Worm (Caenorhabditis elegans) whole organism, L4/young adult: Measurements from ENCODE around the gene rpl-12.

Experiments used
- W03F9.2 ChIP-seq: fragments of 150-350 bp; optimal IDR thresholded peaks from 2 replicates; lab custom pipeline; 2014; ENCODE audit warnings: missing biosample characterization, missing genetic modification characterization
- dao-5 ChIP-seq: sonication (generic microtip); optimal IDR thresholded peaks from 2 replicates; lab custom pipeline; 2016; ENCODE audit warnings: missing genotype, missing genetic modification characterization, moderate library complexity, missing compliant biosample characterization
- him-1 ChIP-seq: sonication (generic microtip); optimal IDR thresholded peaks from 2 replicates; lab custom pipeline; 2016; ENCODE audit warnings: missing genotype, missing genetic modification reagents, missing genetic modification characterization, missing compliant biosample characterization

The rpl-12 gene

ce11 chrIV:13193239-13193638, 47.2 kb downstream of the rpl-12 start, which contains the start of gene F58D2.5:
TSS of gene F58D2.5 (minus strand) at chrIV:13193339.
- TF ChIP-seq dao-5 (tag; lab: Kevin White, UChicago) = no peak
- TF ChIP-seq him-1 (tag; lab: Kevin White, UChicago) = no peak
- no peak for TF ChIP-seq W03F9.2

ce11 chrIV:13190075-13190474, 50.4 kb downstream of the rpl-12 start:
- TF ChIP-seq dao-5 (tag; lab: Kevin White, UChicago) = no peak
- no peak for TF ChIP-seq him-1 (tag; lab: Kevin White, UChicago)
- no peak for TF ChIP-seq W03F9.2
